Worm (Caenorhabditis elegans) whole organism, mixed stage, embryonic: ENCODE data around the gene abts-4.
A peak's percentile ranks its signal among the peaks of the same experiment; 100 is the strongest.

Experiments
- M03D4.4 ChIP-seq: sonication (generic microtip); optimal IDR thresholded peaks from 2 replicates; lab custom pipeline; 2017; ENCODE audit warnings: mild to moderate bottlenecking, missing genetic modification characterization, missing compliant biosample characterization
- bed-3 ChIP-seq: fragments of 200-800 bp; sonication (Bioruptor generic); optimal IDR thresholded peaks from 3 replicates; lab custom pipeline; 2018; ENCODE audit warnings: mild to moderate bottlenecking, missing genetic modification characterization, moderate library complexity, missing compliant biosample characterization
- ceh-39 ChIP-seq: fragments of 150-350 bp; optimal IDR thresholded peaks from 2 replicates; lab custom pipeline; 2014; ENCODE audit warnings: missing biosample characterization, missing genetic modification characterization
- ceh-43 ChIP-seq: fragments of 200-800 bp; sonication (Bioruptor generic); optimal IDR thresholded peaks from 2 replicates; lab custom pipeline; 2018; ENCODE audit warnings: mild to moderate bottlenecking, missing genetic modification characterization, moderate library complexity, missing compliant biosample characterization
- ceh-83 ChIP-seq: fragments of 200-800 bp; sonication (Bioruptor generic); optimal IDR thresholded peaks from 2 replicates; lab custom pipeline; 2018; ENCODE audit warnings: mild to moderate bottlenecking, missing genetic modification characterization, missing compliant biosample characterization
- ces-1 ChIP-seq: fragments of 150-350 bp; optimal IDR thresholded peaks from 2 replicates; lab custom pipeline; 2014; ENCODE audit warnings: missing biosample characterization, missing genetic modification reagents, missing genetic modification characterization
- cnd-1 ChIP-seq: fragments of 200-800 bp; sonication (Bioruptor generic); optimal IDR thresholded peaks from 2 replicates; lab custom pipeline; 2018; ENCODE audit warnings: mild to moderate bottlenecking, missing genetic modification characterization, missing compliant biosample characterization
- drap-1 ChIP-seq: fragments of 200-800 bp; sonication (Bioruptor generic); optimal IDR thresholded peaks from 3 replicates; lab custom pipeline; 2018; ENCODE audit warnings: mild to moderate bottlenecking, missing genetic modification characterization, missing compliant biosample characterization
- elt-1 ChIP-seq: sonication (generic microtip); optimal IDR thresholded peaks from 2 replicates; lab custom pipeline; 2017; ENCODE audit warnings: missing genetic modification characterization, mild to moderate bottlenecking, missing compliant biosample characterization, antibody characterized with exemption, moderate library complexity, borderline replicate concordance; ENCODE audit not compliant: insufficient read depth
- elt-3 ChIP-seq: fragments of 150-350 bp; optimal IDR thresholded peaks from 2 replicates; lab custom pipeline; 2014; ENCODE audit warnings: missing biosample characterization, missing genetic modification characterization
- hlh-1 ChIP-seq: fragments of 150-350 bp; optimal IDR thresholded peaks from 2 replicates; lab custom pipeline; 2014; ENCODE audit warnings: missing biosample characterization, missing genetic modification reagents, missing genetic modification characterization
- lin-13 ChIP-seq: fragments of 150-350 bp; optimal IDR thresholded peaks from 2 replicates; lab custom pipeline; 2014; ENCODE audit warnings: missing biosample characterization, missing genetic modification characterization
- lin-32 ChIP-seq: fragments of 200-800 bp; sonication (Bioruptor generic); optimal IDR thresholded peaks from 2 replicates; lab custom pipeline; 2018; ENCODE audit warnings: mild to moderate bottlenecking, missing genetic modification characterization, missing compliant biosample characterization
- lsy-2 ChIP-seq: fragments of 150-350 bp; optimal IDR thresholded peaks from 2 replicates; lab custom pipeline; 2014; ENCODE audit warnings: missing biosample characterization, missing genetic modification characterization
- mab-5 ChIP-seq: fragments of 150-350 bp; optimal IDR thresholded peaks from 2 replicates; lab custom pipeline; 2014; ENCODE audit warnings: missing biosample characterization, missing genetic modification characterization
- mep-1 ChIP-seq: fragments of 150-350 bp; optimal IDR thresholded peaks from 2 replicates; lab custom pipeline; 2017; ENCODE audit warnings: missing biosample characterization, missing genetic modification reagents, missing genetic modification characterization, inconsistent platforms
- mls-2 ChIP-seq: sonication (generic microtip); optimal IDR thresholded peaks from 2 replicates; lab custom pipeline; 2016; ENCODE audit warnings: mild to moderate bottlenecking, missing genetic modification characterization, moderate library complexity, missing compliant biosample characterization
- nhr-2 ChIP-seq: fragments of 150-350 bp; optimal IDR thresholded peaks from 2 replicates; lab custom pipeline; 2014; ENCODE audit warnings: missing biosample characterization, missing genetic modification characterization
- nhr-237 ChIP-seq: fragments of 150-350 bp; optimal IDR thresholded peaks from 2 replicates; lab custom pipeline; 2014; ENCODE audit warnings: missing biosample characterization, missing genetic modification characterization
- nhr-28 ChIP-seq: fragments of 150-350 bp; optimal IDR thresholded peaks from 2 replicates; lab custom pipeline; 2014; ENCODE audit warnings: missing biosample characterization, missing genetic modification characterization
- nhr-76 ChIP-seq: sonication (generic microtip); optimal IDR thresholded peaks from 2 replicates; lab custom pipeline; 2017; ENCODE audit warnings: missing biosample characterization, missing genetic modification characterization
- pha-4 ChIP-seq: fragments of 150-350 bp; optimal IDR thresholded peaks from 2 replicates; lab custom pipeline; 2018; ENCODE audit warnings: missing biosample characterization, missing genetic modification reagents, missing genetic modification characterization
- sem-2 ChIP-seq: fragments of 200-800 bp; sonication (Bioruptor generic); optimal IDR thresholded peaks from 2 replicates; lab custom pipeline; 2018; ENCODE audit warnings: mild to moderate bottlenecking, missing genetic modification characterization, missing compliant biosample characterization
- snpc-4 ChIP-seq: fragments of 150-350 bp; optimal IDR thresholded peaks from 2 replicates; lab custom pipeline; 2014; ENCODE audit warnings: missing biosample characterization, missing genetic modification characterization
- sptf-1 ChIP-seq: sonication (generic microtip); optimal IDR thresholded peaks from 2 replicates; lab custom pipeline; 2017; ENCODE audit warnings: mild to moderate bottlenecking, missing genetic modification characterization, moderate library complexity, missing compliant biosample characterization
- unc-120 ChIP-seq: sonication (generic microtip); optimal IDR thresholded peaks from 2 replicates; lab custom pipeline; 2017; ENCODE audit warnings: missing genetic modification characterization, missing compliant biosample characterization; ENCODE audit not compliant: poor library complexity, severe bottlenecking
- unc-39 ChIP-seq: fragments of 150-350 bp; optimal IDR thresholded peaks from 2 replicates; lab custom pipeline; 2014; ENCODE audit warnings: missing biosample characterization, missing genetic modification characterization
- unc-62 ChIP-seq: fragments of 150-350 bp; optimal IDR thresholded peaks from 2 replicates; lab custom pipeline; 2014; ENCODE audit warnings: missing biosample characterization, missing genetic modification reagents, missing genetic modification characterization
- zip-8 ChIP-seq: fragments of 150-350 bp; optimal IDR thresholded peaks from 2 replicates; lab custom pipeline; 2014; ENCODE audit warnings: missing biosample characterization, missing genetic modification characterization
- ztf-11 ChIP-seq: fragments of 150-350 bp; optimal IDR thresholded peaks from 2 replicates; lab custom pipeline; 2014; ENCODE audit warnings: missing biosample characterization, missing genetic modification characterization

Gene abts-4

DNA sequence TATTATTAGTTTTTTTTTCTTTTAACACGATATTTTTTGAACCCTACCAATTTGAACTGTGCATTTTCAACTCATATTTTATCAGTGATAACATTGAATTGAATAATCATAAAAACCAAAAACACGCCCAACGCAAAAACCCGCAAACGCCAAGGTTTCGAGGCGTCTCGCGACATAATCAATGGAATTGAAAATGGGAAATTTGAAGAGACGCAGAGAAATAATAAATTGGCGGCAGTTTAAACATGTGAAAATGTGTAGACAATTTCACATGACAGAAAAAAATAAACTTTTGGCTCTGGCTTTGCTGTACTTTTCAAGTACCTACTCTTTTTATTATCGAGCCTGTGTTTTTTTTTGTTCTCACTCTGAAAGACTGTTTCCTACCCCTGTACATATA, 43.3 kb upstream of the abts-4 start:
- no peak for TF ChIP-seq lin-32
- no peak for TF ChIP-seq hlh-1 (tag; lab: Kevin White, UChicago)
- TF ChIP-seq ceh-83 (GFP tag; lab: Kevin White, UChicago), result no peak
- TF ChIP-seq mls-2 (tag; lab: Kevin White, UChicago), result no peak
- TF ChIP-seq nhr-28 (tag; lab: Kevin White, UChicago), result no peak
- peak; percentile 29 for TF ChIP-seq pha-4 (tag; lab: Kevin White, UChicago)
- no peak for TF ChIP-seq nhr-2 (tag; lab: Kevin White, UChicago)
- TF ChIP-seq mab-5 (tag; lab: Kevin White, UChicago), result no peak
- peak; percentile 16 for TF ChIP-seq mep-1
- TF ChIP-seq ces-1 (GFP tag; lab: Kevin White, UChicago), result peak; percentile 86
- TF ChIP-seq zip-8 (tag; lab: Kevin White, UChicago), result no peak
- no peak for TF ChIP-seq sptf-1 (tag; lab: Kevin White, UChicago)
- TF ChIP-seq lsy-2 (tag; lab: Kevin White, UChicago), result no peak
- no peak for TF ChIP-seq bed-3 (GFP tag; lab: Kevin White, UChicago)
- TF ChIP-seq snpc-4, result no peak
- TF ChIP-seq unc-39 (tag; lab: Kevin White, UChicago), result no peak
- TF ChIP-seq cnd-1 (tag; lab: Kevin White, UChicago), result no peak
- no peak for TF ChIP-seq nhr-76 (tag; lab: Kevin White, UChicago)
- no peak for TF ChIP-seq lin-13 (tag; lab: Kevin White, UChicago)
- no peak for TF ChIP-seq elt-3 (tag; lab: Kevin White, UChicago)
- TF ChIP-seq ceh-43 (GFP tag; lab: Kevin White, UChicago), result no peak
- TF ChIP-seq ceh-39 (tag; lab: Kevin White, UChicago), result no peak
- no peak for TF ChIP-seq drap-1
- TF ChIP-seq M03D4.4 (tag; lab: Kevin White, UChicago), result no peak

ce11 chrX:6804405-6804804, 42.9 kb upstream of the abts-4 start:
- TF ChIP-seq ceh-43 (GFP tag; lab: Kevin White, UChicago), result no peak
- no peak for TF ChIP-seq unc-39 (tag; lab: Kevin White, UChicago)
- no peak for TF ChIP-seq zip-8 (tag; lab: Kevin White, UChicago)
- no peak for TF ChIP-seq snpc-4

DNA sequence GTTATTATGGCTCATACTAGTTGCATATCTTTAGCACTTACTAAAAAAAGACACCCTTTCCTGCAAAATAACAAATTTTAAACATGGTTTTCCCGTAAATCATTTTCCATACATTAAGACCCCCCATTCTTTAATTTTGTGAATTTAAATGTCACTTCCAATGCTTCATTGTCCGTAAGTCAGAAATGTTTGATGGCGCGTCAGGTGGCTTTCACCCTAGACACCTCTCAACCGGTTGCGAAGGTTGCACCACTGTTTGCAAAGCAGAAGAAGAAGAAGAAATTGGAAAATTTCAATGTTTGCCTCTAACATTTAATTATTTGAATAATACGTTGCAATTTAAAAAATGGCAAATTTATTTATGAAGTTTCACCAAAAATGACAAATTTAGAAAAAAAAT, 40.0 kb upstream of the abts-4 start:
- no peak for TF ChIP-seq lin-13 (tag; lab: Kevin White, UChicago)
- TF ChIP-seq sem-2 (GFP tag; lab: Kevin White, UChicago), result no peak
- TF ChIP-seq hlh-1 (tag; lab: Kevin White, UChicago), result peak; percentile 82
- no peak for TF ChIP-seq nhr-76 (tag; lab: Kevin White, UChicago)
- TF ChIP-seq ceh-39 (tag; lab: Kevin White, UChicago), result no peak

ce11 chrX:6799776-6800175, 38.2 kb upstream of the abts-4 start, which contains the start of gene M03A8.3:
Gene M03A8.3, plus strand, starts transcription at chrX:6800053.
- TF ChIP-seq drap-1 (no peak), nhr-2 (tag; lab: Kevin White, UChicago) (no peak), sem-2 (GFP tag; lab: Kevin White, UChicago) (no peak)

- TF ChIP-seq bed-3 (GFP tag; lab: Kevin White, UChicago) (no peak), lin-32 (no peak)
These were observed 34.4 kb upstream of the abts-4 start for ce11 chrX:6795843-6796521.

- TF ChIP-seq nhr-237, result no peak
- TF ChIP-seq M03D4.4 (tag; lab: Kevin White, UChicago), result no peak
These were observed 30.9 kb upstream of the abts-4 start for ce11 chrX:6792281-6793003.

DNA sequence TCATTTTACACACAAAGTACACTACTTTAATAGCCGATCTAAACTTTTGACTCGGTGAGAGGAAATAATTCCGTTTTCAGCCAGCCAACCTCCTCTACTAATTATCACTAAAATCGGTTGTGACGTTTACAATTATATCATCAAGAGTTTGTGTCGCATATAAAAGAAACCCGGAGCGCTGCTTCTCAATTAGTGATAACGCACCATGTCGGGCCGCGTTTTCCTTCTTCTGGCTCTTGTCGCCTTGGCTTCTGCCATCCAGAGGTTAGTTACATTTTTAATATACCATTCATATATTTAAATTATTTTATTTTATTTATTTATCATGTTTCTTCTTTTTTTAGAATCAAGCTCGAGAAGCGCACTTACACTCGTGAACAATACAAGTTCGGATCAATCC, 29.4 kb upstream of the abts-4 start, which contains the start of gene asp-3:
Gene asp-3, plus strand, starts transcription at position 79 of the 400 bp plus-strand sequence.
- TF ChIP-seq hlh-1 (tag; lab: Kevin White, UChicago) (no peak), unc-120 (tag; lab: Kevin White, UChicago) (no peak), unc-62 (no peak), bed-3 (GFP tag; lab: Kevin White, UChicago) (no peak), sptf-1 (tag; lab: Kevin White, UChicago) (no peak), elt-3 (tag; lab: Kevin White, UChicago) (no peak), unc-39 (tag; lab: Kevin White, UChicago) (no peak), nhr-76 (tag; lab: Kevin White, UChicago) (no peak), ceh-39 (tag; lab: Kevin White, UChicago) (no peak), mep-1 (no peak), ztf-11 (no peak), elt-1 (tag; lab: Kevin White, UChicago) (no peak)
